Fruit fly (Drosophila melanogaster) whole organism, wandering third instar larva: ENCODE data around the gene wkd.

Experiments
- CG32264 ChIP-seq: fragments of 200-800 bp; sonication (Bioruptor generic); optimal IDR thresholded peaks from 2 replicates; lab custom pipeline; 2016; ENCODE audit warnings: missing biosample characterization, missing genetic modification characterization
- CG9705 ChIP-seq: fragments of 200-800 bp; sonication (Bioruptor generic); optimal IDR thresholded peaks from 2 replicates; lab custom pipeline; 2018; ENCODE audit warnings: missing biosample characterization, mild to moderate bottlenecking, missing genetic modification characterization
- CrebA ChIP-seq: fragments of 200-800 bp; sonication (Bioruptor generic); optimal IDR thresholded peaks from 2 replicates; lab custom pipeline; 2016; ENCODE audit warnings: missing biosample characterization, mild to moderate bottlenecking, missing genetic modification characterization, borderline replicate concordance
- Dfd ChIP-seq: fragments of >200 bp; optimal IDR thresholded peaks from 2 replicates; lab custom pipeline; 2017; ENCODE audit warnings: missing biosample characterization, missing genetic modification characterization
- Dif ChIP-seq: fragments of 200-275, 200-300 bp; sonication (Bioruptor generic); optimal IDR thresholded peaks from 2 replicates; lab custom pipeline; 2018; ENCODE audit warnings: missing biosample characterization, missing genetic modification characterization; ENCODE audit not compliant: partially characterized antibody
- GATAd ChIP-seq: sonication (Bioruptor generic); optimal IDR thresholded peaks from 2 replicates; lab custom pipeline; 2016; ENCODE audit warnings: missing biosample characterization, missing genetic modification characterization
- HLH106 ChIP-seq: fragments of 200-800 bp; optimal IDR thresholded peaks from 3 replicates; lab custom pipeline; 2019; ENCODE audit warnings: missing biosample characterization, mild to moderate bottlenecking, missing genetic modification characterization, moderate library complexity
- Hnf4 ChIP-seq: fragments of 200-800 bp; sonication (Bioruptor generic); optimal IDR thresholded peaks from 2 replicates; lab custom pipeline; 2016; ENCODE audit warnings: missing biosample characterization, mild to moderate bottlenecking, missing genetic modification characterization
- Hr83 ChIP-seq: fragments of 200-300 bp; sonication (Bioruptor generic); optimal IDR thresholded peaks from 2 replicates; lab custom pipeline; 2016; ENCODE audit warnings: missing biosample characterization, mild to moderate bottlenecking, missing genetic modification characterization, moderate library complexity; ENCODE audit not compliant: poor library complexity, severe bottlenecking
- Jra ChIP-seq: sonication (Bioruptor generic); optimal IDR thresholded peaks from 2 replicates; lab custom pipeline; 2016; ENCODE audit warnings: missing biosample characterization, missing genetic modification characterization
- Myc ChIP-seq: fragments of >200 bp; optimal IDR thresholded peaks from 2 replicates; lab custom pipeline; 2017
- N ChIP-seq: fragments of >200 bp; optimal IDR thresholded peaks from 2 replicates; lab custom pipeline; 2018; ENCODE audit warnings: missing biosample characterization, missing external identifiers, missing genetic modification characterization
- OdsH ChIP-seq: fragments of 200-800 bp; sonication (Bioruptor generic); optimal IDR thresholded peaks from 2 replicates; lab custom pipeline; 2016; ENCODE audit warnings: missing biosample characterization, mild to moderate bottlenecking, missing genetic modification characterization
- Rel ChIP-seq, 2 experiments: fragments of 200-800 bp; sonication (Bioruptor generic) in 1 of 2; optimal IDR thresholded peaks; 2 replicates in 1 of 2; 3 replicates in 1 of 2; lab custom pipeline; 2016 to 2019; ENCODE audit warnings: mild to moderate bottlenecking in 2 of 2, missing biosample characterization in 2 of 2, missing genetic modification characterization in 2 of 2, moderate library complexity in 1 of 2
- Sp1 ChIP-seq: fragments of 200-800 bp; sonication (Bioruptor generic); optimal IDR thresholded peaks from 3 replicates; lab custom pipeline; 2019; ENCODE audit warnings: missing biosample characterization, mild to moderate bottlenecking, missing genetic modification characterization, moderate library complexity
- Vsx2 ChIP-seq: fragments of 200-300, 225-300 bp; sonication (Bioruptor generic); optimal IDR thresholded peaks from 2 replicates; lab custom pipeline; 2018; ENCODE audit warnings: missing biosample characterization, missing genetic modification characterization; ENCODE audit not compliant: partially characterized antibody
- br ChIP-seq: fragments of 200-800 bp; sonication (Bioruptor generic); optimal IDR thresholded peaks from 2 replicates; lab custom pipeline; 2016; ENCODE audit warnings: missing biosample characterization, missing genetic modification characterization
- brk ChIP-seq: fragments of 200-800 bp; sonication (Bioruptor generic); optimal IDR thresholded peaks from 2 replicates; lab custom pipeline; 2016; ENCODE audit warnings: missing biosample characterization, mild to moderate bottlenecking, missing genetic modification characterization
- dl ChIP-seq, 2 experiments: fragments of 175-275, 200-275 bp in 1 of 2; fragments of 200-275 bp in 1 of 2; sonication (Bioruptor generic); optimal IDR thresholded peaks; lab custom pipeline; 2018; ENCODE audit warnings: mild to moderate bottlenecking in 2 of 2, missing biosample characterization in 2 of 2, missing genetic modification characterization in 2 of 2, moderate library complexity in 2 of 2; ENCODE audit not compliant: partially characterized antibody in 2 of 2, insufficient read depth in 1 of 2
- dmrt93B ChIP-seq: fragments of 200-800 bp; sonication (Bioruptor generic); optimal IDR thresholded peaks from 2 replicates; lab custom pipeline; 2018; ENCODE audit warnings: missing biosample characterization, mild to moderate bottlenecking, missing genetic modification characterization
- dsf ChIP-seq: sonication (Bioruptor generic); optimal IDR thresholded peaks from 2 replicates; lab custom pipeline; 2016; ENCODE audit warnings: missing biosample characterization, missing genetic modification characterization, borderline replicate concordance
- ey ChIP-seq: fragments of 200-800 bp; sonication (Bioruptor generic); optimal IDR thresholded peaks from 2 replicates; lab custom pipeline; 2016; ENCODE audit warnings: missing biosample characterization, missing genetic modification characterization
- foxo ChIP-seq, 2 experiments: fragments of 200-800 bp; sonication (Bioruptor generic); optimal IDR thresholded peaks; 2 replicates in 1 of 2; 3 replicates in 1 of 2; lab custom pipeline; 2016 to 2017; ENCODE audit warnings: missing biosample characterization in 2 of 2, missing genetic modification characterization in 2 of 2
- fru ChIP-seq: fragments of 200-800 bp; sonication (Bioruptor generic); optimal IDR thresholded peaks from 3 replicates; lab custom pipeline; 2016; ENCODE audit warnings: missing biosample characterization, mild to moderate bottlenecking, missing genetic modification characterization
- h ChIP-seq: fragments of 200-800 bp; sonication (Bioruptor generic); optimal IDR thresholded peaks from 3 replicates; lab custom pipeline; 2016; ENCODE audit warnings: missing biosample characterization, mild to moderate bottlenecking, missing genetic modification characterization
- jim ChIP-seq: fragments of 175-275, 200-325 bp; sonication (Bioruptor generic); optimal IDR thresholded peaks from 2 replicates; lab custom pipeline; 2016; ENCODE audit warnings: missing biosample characterization, mild to moderate bottlenecking, missing genetic modification characterization
- lola ChIP-seq: fragments of >200 bp; optimal IDR thresholded peaks from 2 replicates; lab custom pipeline; 2017; ENCODE audit warnings: missing biosample characterization, missing genetic modification characterization
- pan ChIP-seq: fragments of >200 bp; optimal IDR thresholded peaks from 2 replicates; lab custom pipeline; 2017
- psq ChIP-seq: fragments of 200-800 bp; sonication (Bioruptor generic); optimal IDR thresholded peaks from 3 replicates; lab custom pipeline; 2017; ENCODE audit warnings: missing biosample characterization, mild to moderate bottlenecking, missing genetic modification characterization, moderate library complexity
- rgr ChIP-seq: fragments of 200-800 bp; sonication (Bioruptor generic); optimal IDR thresholded peaks from 3 replicates; lab custom pipeline; 2016; ENCODE audit warnings: missing biosample characterization, mild to moderate bottlenecking, missing genetic modification characterization
- sage ChIP-seq: fragments of 200-800 bp; sonication (Bioruptor generic); optimal IDR thresholded peaks from 2 replicates; lab custom pipeline; 2016; ENCODE audit warnings: missing biosample characterization, mild to moderate bottlenecking, missing genetic modification characterization
- sv ChIP-seq: fragments of 200-800 bp; sonication (Bioruptor generic); optimal IDR thresholded peaks from 3 replicates; lab custom pipeline; 2016; ENCODE audit warnings: missing biosample characterization, missing genetic modification characterization
- usp ChIP-seq: fragments of >200 bp; optimal IDR thresholded peaks from 2 replicates; lab custom pipeline; 2017; ENCODE audit warnings: missing biosample characterization, missing genetic modification characterization
- woc ChIP-seq: sonication (Bioruptor generic); optimal IDR thresholded peaks from 2 replicates; lab custom pipeline; 2016; ENCODE audit warnings: missing biosample characterization, mild to moderate bottlenecking, missing genetic modification characterization

wkd gene

DNA sequence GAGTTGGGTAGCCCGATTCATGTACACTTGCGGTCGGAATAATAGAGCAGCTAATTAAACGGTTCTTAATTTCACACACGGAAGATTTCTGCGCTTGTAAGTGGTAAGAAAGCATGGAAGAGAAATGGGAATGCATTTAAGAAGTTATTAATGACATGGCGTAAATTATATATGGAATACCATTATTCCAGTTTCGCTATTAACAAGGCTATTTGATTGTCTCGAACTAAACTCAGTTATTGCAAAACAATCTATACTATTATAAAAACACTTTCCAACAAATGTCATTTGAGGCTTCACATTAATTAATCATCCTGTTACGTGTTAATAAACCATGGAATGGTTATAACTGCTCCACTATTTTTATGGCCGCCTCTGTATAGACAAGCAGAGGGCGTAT, 34.8 kb downstream of the wkd start:
- no peak for TF ChIP-seq OdsH
- TF ChIP-seq br (GFP tag; lab: Kevin White, UChicago): no peak
- TF ChIP-seq fru (GFP tag; lab: Kevin White, UChicago): no peak
- TF ChIP-seq dmrt93B (GFP tag; lab: Kevin White, UChicago): no peak
- no peak for TF ChIP-seq dl (GFP tag; optimal IDR thresholded peaks at IDR 0.05; lab: Kevin White, UChicago; ENCODE audit: insufficient read depth in 1 of 2, partially characterized antibody in 2 of 2)

DNA sequence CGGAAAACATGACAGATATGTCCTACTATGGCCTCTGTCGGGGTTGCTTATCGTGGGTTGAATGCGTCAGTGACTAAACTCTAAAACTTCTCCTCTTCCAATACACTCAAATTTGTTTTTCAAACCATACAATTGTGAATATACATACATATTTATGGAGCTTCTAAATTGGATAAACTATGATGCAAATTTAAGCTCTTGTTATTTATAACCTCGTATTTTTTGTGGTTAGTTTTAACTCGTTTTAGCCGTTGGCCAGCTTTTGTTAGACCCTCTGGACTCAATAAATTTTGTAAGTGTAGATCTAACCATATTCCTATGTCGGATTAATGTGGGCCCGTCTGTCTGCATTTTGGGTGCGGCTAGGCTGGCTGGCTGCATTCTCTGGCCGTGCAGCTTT, 36.0 kb downstream of the wkd start:
- TF ChIP-seq pan (lab: Kevin White, UChicago): no peak

DNA sequence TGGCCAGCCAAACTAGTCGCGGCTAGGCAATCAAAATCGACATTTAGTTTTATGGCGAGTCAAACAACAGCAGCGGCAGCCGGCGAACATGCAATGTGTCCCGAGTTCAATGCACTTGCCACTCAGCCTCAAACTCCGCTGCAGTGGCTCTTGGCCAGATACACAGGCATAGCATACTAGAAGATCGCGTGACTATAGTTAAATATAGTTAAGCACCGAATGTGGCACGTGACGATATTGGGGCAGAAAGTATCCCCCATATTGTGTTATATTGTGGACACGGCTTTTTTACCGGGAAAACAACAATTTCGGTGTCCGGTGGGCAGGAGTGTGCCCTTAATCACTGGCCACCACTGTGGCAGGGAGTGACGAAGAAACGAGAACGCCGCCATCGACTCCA, 36.5 kb downstream of the wkd start:
- TF ChIP-seq fru (GFP tag; lab: Kevin White, UChicago) (no peak), sv (no peak), foxo (GFP tag; optimal IDR thresholded peaks at IDR 0.05; lab: Kevin White, UChicago) (no peak), sage (GFP tag; lab: Kevin White, UChicago) (no peak), dsf (GFP tag; lab: Kevin White, UChicago) (no peak), GATAd (no peak), OdsH (no peak)
- TF ChIP-seq, all 38 proteins: peak for 0

DNA sequence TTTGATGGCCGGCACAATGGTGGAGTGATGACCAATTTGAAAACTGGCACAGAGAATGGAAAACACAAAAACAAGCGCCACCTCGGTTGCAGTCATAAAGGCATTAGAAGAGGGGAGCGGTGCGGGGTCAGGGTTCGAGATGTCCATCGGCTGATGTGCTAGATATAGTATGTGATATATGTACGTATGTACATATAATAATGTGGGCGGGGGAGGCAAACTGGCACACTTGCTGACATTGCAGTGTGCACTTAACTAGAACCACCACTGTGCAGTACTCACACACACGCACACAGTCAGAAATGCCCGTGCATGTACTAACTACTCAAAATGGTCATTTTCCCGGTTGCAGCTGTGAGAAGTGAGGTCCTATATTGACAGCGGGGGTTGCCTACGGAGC, 37.5 kb downstream of the wkd start:
- TF ChIP-seq Rel (GFP tag; optimal IDR thresholded peaks at IDR 0.05; lab: Kevin White, UChicago) (no peak), Rel (tag; optimal IDR thresholded peaks at IDR 0.05; lab: Kevin White, UChicago) (no peak), GATAd (no peak), lola (no peak), h (no peak), Jra (GFP tag; lab: Kevin White, UChicago) (no peak), Dif (GFP tag; lab: Kevin White, UChicago) (no peak), CG9705 (GFP tag; lab: Kevin White, UChicago) (no peak), dmrt93B (GFP tag; lab: Kevin White, UChicago) (no peak), OdsH (no peak), pan (lab: Kevin White, UChicago) (no peak), Vsx2 (GFP tag; lab: Kevin White, UChicago) (no peak), usp (GFP tag; lab: Kevin White, UChicago) (no peak), Dfd (GFP tag; lab: Kevin White, UChicago) (no peak), CrebA (GFP tag; lab: Kevin White, UChicago) (no peak), HLH106 (tag; lab: Kevin White, UChicago) (no peak), fru (GFP tag; lab: Kevin White, UChicago) (no peak), N (GFP tag; lab: Kevin White, UChicago) (no peak), psq (GFP tag; lab: Kevin White, UChicago) (no peak), Myc (lab: Kevin White, UChicago) (no peak)

DNA sequence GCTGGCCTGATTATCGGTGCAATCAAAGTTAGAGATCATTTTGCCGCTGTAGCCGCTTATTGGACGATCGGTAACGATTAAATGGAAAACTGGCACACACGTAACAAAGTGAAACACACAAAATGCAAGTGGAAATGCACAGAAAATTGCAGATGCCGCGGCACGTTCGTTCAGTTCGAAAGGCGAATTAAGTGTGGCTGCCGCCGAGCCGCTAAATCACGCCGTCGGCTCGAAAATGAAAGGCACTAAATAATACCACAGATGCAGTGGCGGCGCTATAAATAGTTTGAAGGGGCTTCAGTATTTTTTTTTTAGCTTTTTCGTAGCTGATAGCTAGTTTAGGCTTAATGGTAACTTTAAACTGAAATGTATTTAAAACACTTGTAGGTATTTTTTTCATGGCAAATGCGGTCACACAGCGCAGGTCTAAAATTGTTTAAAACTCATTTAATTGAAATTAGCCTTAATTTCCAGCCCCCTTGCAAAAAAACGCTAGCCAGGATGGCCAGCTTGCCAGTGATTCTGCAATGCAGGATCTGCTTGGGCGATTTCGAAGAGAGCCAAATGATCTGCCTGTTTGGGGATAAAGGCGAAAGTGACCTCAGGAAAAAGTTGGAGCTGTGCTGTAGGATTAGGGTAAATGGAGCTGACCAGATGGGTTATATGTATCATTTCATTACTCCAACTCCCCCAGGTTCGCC, 38.5 kb downstream of the wkd start, which contains the start of the genes Jupiter and CG14710:
TSS of gene Jupiter (minus strand) at position 198 of the 701 bp plus-strand sequence.
TSS of gene CG14710 (plus strand) at position 382 of the 701 bp plus-strand sequence.
- TF ChIP-seq fru (GFP tag; lab: Kevin White, UChicago) (peak; percentile 60), h (peak; percentile 68), CG32264 (GFP tag; lab: Kevin White, UChicago) (no peak), woc (GFP tag; lab: Kevin White, UChicago) (peak; percentile 37), lola (no peak), br (GFP tag; lab: Kevin White, UChicago) (peak; percentile 3), psq (GFP tag; lab: Kevin White, UChicago) (peak; percentile 37), Jra (GFP tag; lab: Kevin White, UChicago) (peak; percentile 29), Rel (GFP tag; optimal IDR thresholded peaks at IDR 0.05; lab: Kevin White, UChicago) (no peak), Rel (tag; optimal IDR thresholded peaks at IDR 0.05; lab: Kevin White, UChicago) (peak; percentile 47), jim (GFP tag; lab: Kevin White, UChicago) (peak; percentile 10), Hnf4 (GFP tag; lab: Kevin White, UChicago) (peak; percentile 76), HLH106 (tag; lab: Kevin White, UChicago) (peak; percentile 63), Dif (GFP tag; lab: Kevin White, UChicago) (no peak), OdsH (peak; percentile 48), rgr (GFP tag; lab: Kevin White, UChicago) (peak; percentile 33), sv (peak; percentile 62), Vsx2 (GFP tag; lab: Kevin White, UChicago) (no peak), CG9705 (GFP tag; lab: Kevin White, UChicago) (peak; percentile 56), dsf (GFP tag; lab: Kevin White, UChicago) (peak; percentile 36), brk (GFP tag; lab: Kevin White, UChicago) (no peak), foxo (GFP tag; optimal IDR thresholded peaks at IDR 0.05; lab: Kevin White, UChicago) (peak in 1 of 2 experiments; percentile 73), dl (GFP tag; optimal IDR thresholded peaks at IDR 0.05; lab: Kevin White, UChicago; ENCODE audit: insufficient read depth in 1 of 2, partially characterized antibody in 2 of 2) (no peak), dmrt93B (GFP tag; lab: Kevin White, UChicago) (no peak), ey (GFP tag; lab: Kevin White, UChicago) (peak; percentile 67), sage (GFP tag; lab: Kevin White, UChicago) (no peak), Hr83 (GFP tag; lab: Kevin White, UChicago) (peak; percentile 79), Myc (lab: Kevin White, UChicago) (peak; percentile 46), Sp1 (GFP tag; lab: Kevin White, UChicago) (peak; percentile 60), N (GFP tag; lab: Kevin White, UChicago) (no peak), Dfd (GFP tag; lab: Kevin White, UChicago) (no peak)
